Fruit fly (Drosophila melanogaster): ENCODE results near the gene Tbc1d15-17.

Tbc1d15-17 gene

dm6 chr2L:223351-223750, 16.4 kb downstream of the Tbc1d15-17 start (continued):
- peak; percentile 80 for TF ChIP-seq E2f1 (GFP tag; IDR thresholded peaks at IDR 0.05)
- peak; percentile 79 for TF ChIP-seq Mes4 (GFP tag; optimal IDR thresholded peaks at IDR 0.05)
- peak; percentile 86 for TF ChIP-seq dysf (GFP tag; IDR thresholded peaks at IDR 0.05)
- TF ChIP-seq HmgD (GFP tag; optimal IDR thresholded peaks at IDR 0.05): no peak
- no peak; the same call in 1 of the 2 replicates for TF ChIP-seq dan (GFP tag; IDR thresholded peaks at IDR 0.05)
- peak; percentile 82 for TF ChIP-seq Blimp-1 (GFP tag; optimal IDR thresholded peaks at IDR 0.05)
- peak; percentile 83 for TF ChIP-seq Abd-B (GFP tag; optimal IDR thresholded peaks at IDR 0.05)
- TF ChIP-seq HHEX (GFP tag; optimal IDR thresholded peaks at IDR 0.05): peak; percentile 74
- peak; percentile 88 for TF ChIP-seq Oli (tag; optimal IDR thresholded peaks at IDR 0.05)
- no peak for TF ChIP-seq CG2129 (GFP tag; IDR thresholded peaks at IDR 0.05; ENCODE audit: partially characterized antibody)
- TF ChIP-seq CG31224 (GFP tag; IDR thresholded peaks at IDR 0.05): peak; percentile 54
- peak; percentile 87 for TF ChIP-seq Ada2b (GFP tag; IDR thresholded peaks at IDR 0.05)
- peak; percentile 80 for TF ChIP-seq Atf3 (GFP tag; optimal IDR thresholded peaks at IDR 0.05)
- TF ChIP-seq Elba2 (GFP tag; optimal IDR thresholded peaks at IDR 0.05): no peak
- peak; percentile 54 for TF ChIP-seq CG7372 (GFP tag; IDR thresholded peaks at IDR 0.05)
- peak; percentile 63 for TF ChIP-seq Dek (tag; optimal IDR thresholded peaks at IDR 0.05)
- peak; percentile 93 for TF ChIP-seq CG2712 (tag; optimal IDR thresholded peaks at IDR 0.05)
- peak; percentile 90 for TF ChIP-seq Atf-2 (GFP tag; optimal IDR thresholded peaks at IDR 0.05)
- TF ChIP-seq CG7928 (GFP tag; optimal IDR thresholded peaks at IDR 0.05): no peak
- TF ChIP-seq peb (GFP tag; IDR thresholded peaks at IDR 0.05): peak; percentile 89
- TF ChIP-seq CG14441 (GFP tag; IDR thresholded peaks at IDR 0.05): peak; percentile 89
- TF ChIP-seq run (tag; optimal IDR thresholded peaks at IDR 0.05): peak; percentile 69
- TF ChIP-seq crc (GFP tag; optimal IDR thresholded peaks at IDR 0.05): peak; percentile 70
- TF ChIP-seq NC2β (GFP tag; optimal IDR thresholded peaks at IDR 0.05): peak; percentile 88
- TF ChIP-seq dimm (GFP tag; IDR thresholded peaks at IDR 0.05): peak; percentile 89
- peak; percentile 74 for TF ChIP-seq CG9437 (GFP tag; optimal IDR thresholded peaks at IDR 0.05)
- peak; percentile 20 for TF ChIP-seq Neu2 (GFP tag; optimal IDR thresholded peaks at IDR 0.05; ENCODE audit: borderline replicate concordance)
- TF ChIP-seq HLH4C (GFP tag; IDR thresholded peaks at IDR 0.05; ENCODE audit: partially characterized antibody): no peak
- peak; percentile 54 for TF ChIP-seq CG6654 (GFP tag; optimal IDR thresholded peaks at IDR 0.05)
- peak; percentile 2 for TF ChIP-seq wek (GFP tag; optimal IDR thresholded peaks at IDR 0.05)
- TF ChIP-seq CG17328 (GFP tag; IDR thresholded peaks at IDR 0.05): peak; percentile 95
- no peak for TF ChIP-seq CG6791 (GFP tag; IDR thresholded peaks at IDR 0.05; ENCODE audit: partially characterized antibody)
- peak; percentile 54 for TF ChIP-seq cwo (GFP tag; optimal IDR thresholded peaks at IDR 0.05)
- no peak for TF ChIP-seq tna (GFP tag; IDR thresholded peaks at IDR 0.05; ENCODE audit: partially characterized antibody)
- TF ChIP-seq HLH54F (GFP tag; optimal IDR thresholded peaks at IDR 0.05): peak; percentile 68
- TF ChIP-seq CG13424 (tag; optimal IDR thresholded peaks at IDR 0.05): peak; percentile 70
- no peak for TF ChIP-seq BtbVII (GFP tag; optimal IDR thresholded peaks at IDR 0.05)
- no peak for TF ChIP-seq CkIIα-i1 (GFP tag; IDR thresholded peaks at IDR 0.05)
- TF ChIP-seq lmd (GFP tag; IDR thresholded peaks at IDR 0.05): peak; percentile 82
- peak; percentile 69 for TF ChIP-seq dm (GFP tag; optimal IDR thresholded peaks at IDR 0.05)
- peak; percentile 79; the same call in 1 of the 3 replicates for TF ChIP-seq sr (GFP tag; IDR thresholded peaks at IDR 0.05)
- peak; percentile 81 for TF ChIP-seq CG12219 (GFP tag; optimal IDR thresholded peaks at IDR 0.05)
- peak; percentile 90 for TF ChIP-seq CG5245 (GFP tag; optimal IDR thresholded peaks at IDR 0.05)
- TF ChIP-seq CG3281 (GFP tag; optimal IDR thresholded peaks at IDR 0.05): peak; percentile 54
- TF ChIP-seq sob (GFP tag; IDR thresholded peaks at IDR 0.05): peak; percentile 83
- TF ChIP-seq CG12744 (GFP tag; optimal IDR thresholded peaks at IDR 0.05): peak; percentile 66
- TF ChIP-seq Poxn (GFP tag; IDR thresholded peaks at IDR 0.05): no peak
- peak; percentile 46 for TF ChIP-seq cad (GFP tag; optimal IDR thresholded peaks at IDR 0.05)
- no peak for TF ChIP-seq emc (GFP tag; optimal IDR thresholded peaks at IDR 0.05)
- TF ChIP-seq CG1647 (GFP tag; optimal IDR thresholded peaks at IDR 0.05): peak; percentile 88
- TF ChIP-seq pzg (GFP tag; optimal IDR thresholded peaks at IDR 0.05): no peak
